Worm (Caenorhabditis elegans) whole organism, mixed stage, embryonic: ENCODE measurements around the gene coq-5.

Experiments
- blmp-1 ChIP-seq: fragments of 150-350 bp; optimal IDR thresholded peaks from 2 replicates; lab custom pipeline; 2014; ENCODE audit warnings: missing biosample characterization, missing genetic modification characterization
- ces-1 ChIP-seq: fragments of 150-350 bp; optimal IDR thresholded peaks from 2 replicates; lab custom pipeline; 2014; ENCODE audit warnings: missing biosample characterization, missing genetic modification reagents, missing genetic modification characterization
- lin-32 ChIP-seq: fragments of 200-800 bp; sonication (Bioruptor generic); optimal IDR thresholded peaks from 2 replicates; lab custom pipeline; 2018; ENCODE audit warnings: mild to moderate bottlenecking, missing genetic modification characterization, missing compliant biosample characterization
- lsy-2 ChIP-seq: fragments of 150-350 bp; optimal IDR thresholded peaks from 2 replicates; lab custom pipeline; 2014; ENCODE audit warnings: missing biosample characterization, missing genetic modification characterization
- mep-1 ChIP-seq: fragments of 150-350 bp; optimal IDR thresholded peaks from 2 replicates; lab custom pipeline; 2017; ENCODE audit warnings: missing biosample characterization, missing genetic modification reagents, missing genetic modification characterization, inconsistent platforms
- mls-2 ChIP-seq: sonication (generic microtip); optimal IDR thresholded peaks from 2 replicates; lab custom pipeline; 2016; ENCODE audit warnings: mild to moderate bottlenecking, missing genetic modification characterization, moderate library complexity, missing compliant biosample characterization
- nhr-237 ChIP-seq: fragments of 150-350 bp; optimal IDR thresholded peaks from 2 replicates; lab custom pipeline; 2014; ENCODE audit warnings: missing biosample characterization, missing genetic modification characterization
- pha-4 ChIP-seq: fragments of 150-350 bp; optimal IDR thresholded peaks from 2 replicates; lab custom pipeline; 2018; ENCODE audit warnings: missing biosample characterization, missing genetic modification reagents, missing genetic modification characterization
- unc-62 ChIP-seq: fragments of 150-350 bp; optimal IDR thresholded peaks from 2 replicates; lab custom pipeline; 2014; ENCODE audit warnings: missing biosample characterization, missing genetic modification reagents, missing genetic modification characterization
- ztf-11 ChIP-seq: fragments of 150-350 bp; optimal IDR thresholded peaks from 2 replicates; lab custom pipeline; 2014; ENCODE audit warnings: missing biosample characterization, missing genetic modification characterization

- TF ChIP-seq unc-62 (GFP tag; lab: Kevin White, UChicago) (no peak), mls-2 (tag; lab: Kevin White, UChicago) (no peak), lsy-2 (tag; lab: Kevin White, UChicago) (no peak), pha-4 (no peak), ztf-11 (no peak), lin-32 (GFP tag; lab: Kevin White, UChicago) (no peak), blmp-1 (no peak), nhr-237 (tag; lab: Kevin White, UChicago) (no peak), mep-1 (tag; lab: Kevin White, UChicago) (no peak), ces-1 (GFP tag; lab: Kevin White, UChicago) (no peak)
These were observed 25.8 kb downstream of the coq-5 start for ce11 chrIII:7832473-7832872.
